Worm (Caenorhabditis elegans) whole organism, mixed stage, embryonic: ENCODE results near the gene F58E6.8.

Experiments used
- blmp-1 ChIP-seq: fragments of 150-350 bp; optimal IDR thresholded peaks from 2 replicates; lab custom pipeline; 2014; ENCODE audit warnings: missing biosample characterization, missing genetic modification characterization
- mls-2 ChIP-seq: sonication (generic microtip); optimal IDR thresholded peaks from 2 replicates; lab custom pipeline; 2016; ENCODE audit warnings: mild to moderate bottlenecking, missing genetic modification characterization, moderate library complexity, missing compliant biosample characterization
- nhr-28 ChIP-seq: fragments of 150-350 bp; optimal IDR thresholded peaks from 2 replicates; lab custom pipeline; 2014; ENCODE audit warnings: missing biosample characterization, missing genetic modification characterization
- pha-4 ChIP-seq: fragments of 150-350 bp; optimal IDR thresholded peaks from 2 replicates; lab custom pipeline; 2018; ENCODE audit warnings: missing biosample characterization, missing genetic modification reagents, missing genetic modification characterization
- snpc-4 ChIP-seq: fragments of 150-350 bp; optimal IDR thresholded peaks from 2 replicates; lab custom pipeline; 2014; ENCODE audit warnings: missing biosample characterization, missing genetic modification characterization
- unc-62 ChIP-seq: fragments of 150-350 bp; optimal IDR thresholded peaks from 2 replicates; lab custom pipeline; 2014; ENCODE audit warnings: missing biosample characterization, missing genetic modification reagents, missing genetic modification characterization

ce11 chrV:9716397-9716796, 39.2 kb downstream of the F58E6.8 start, which contains the start of gene str-188:
- no peak for TF ChIP-seq snpc-4 (tag; lab: Kevin White, UChicago)
- TF ChIP-seq unc-62, result no peak
- no peak for TF ChIP-seq nhr-28 (tag; lab: Kevin White, UChicago)
- TF ChIP-seq pha-4 (tag; lab: Kevin White, UChicago), result no peak
- no peak for TF ChIP-seq blmp-1 (tag; lab: Kevin White, UChicago)
- TF ChIP-seq mls-2, result no peak
